Worm (Caenorhabditis elegans): Measurements from ENCODE around the gene sru-7.

The sru-7 gene

ce11 chrIV:8506034-8506433 is 13.7 kb downstream of the sru-7 start:
- TF ChIP-seq elt-1 (tag; optimal IDR thresholded peaks at IDR 0.05) (no peak), mab-5 (tag; optimal IDR thresholded peaks at IDR 0.05) (no peak), nhr-23 (tag; optimal IDR thresholded peaks at IDR 0.05) (no peak), nhr-11 (tag; optimal IDR thresholded peaks at IDR 0.05) (no peak), lin-39 (tag; optimal IDR thresholded peaks at IDR 0.05) (no peak), nhr-129 (tag; optimal IDR thresholded peaks at IDR 0.05) (no peak), ceh-82 (tag; optimal IDR thresholded peaks at IDR 0.05) (no peak), alr-1 (tag; optimal IDR thresholded peaks at IDR 0.05) (no peak), fos-1 (tag; optimal IDR thresholded peaks at IDR 0.05) (no peak), unc-55 (GFP tag; optimal IDR thresholded peaks at IDR 0.05) (no peak), sma-9 (GFP tag; optimal IDR thresholded peaks at IDR 0.05) (no peak), sma-9 (tag; optimal IDR thresholded peaks at IDR 0.05) (no peak), ztf-4 (tag; optimal IDR thresholded peaks at IDR 0.05) (no peak), sma-3 (GFP tag; optimal IDR thresholded peaks at IDR 0.05) (no peak), nhr-12 (tag; optimal IDR thresholded peaks at IDR 0.05) (no peak), lin-11 (tag; optimal IDR thresholded peaks at IDR 0.05) (no peak), nhr-77 (tag; optimal IDR thresholded peaks at IDR 0.05) (no peak), ztf-11 (tag; optimal IDR thresholded peaks at IDR 0.05) (no peak), crh-2 (tag; optimal IDR thresholded peaks at IDR 0.05) (no peak)

ce11 chrIV:8510534-8510933 is 18.2 kb downstream of the sru-7 start, which contains the start of gene tag-77:
tag-77 (minus strand) TSS chrIV:8510548.
- peak; percentile 26 for TF ChIP-seq snpc-4 (tag; optimal IDR thresholded peaks at IDR 0.05)
- TF ChIP-seq zag-1 (tag; optimal IDR thresholded peaks at IDR 0.05), result no peak
- peak; percentile 92 for TF ChIP-seq fos-1 (tag; optimal IDR thresholded peaks at IDR 0.05)
- peak; percentile 20 for TF ChIP-seq nhr-129 (tag; optimal IDR thresholded peaks at IDR 0.05)
- TF ChIP-seq nhr-10 (tag; optimal IDR thresholded peaks at IDR 0.05), result no peak

DNA sequence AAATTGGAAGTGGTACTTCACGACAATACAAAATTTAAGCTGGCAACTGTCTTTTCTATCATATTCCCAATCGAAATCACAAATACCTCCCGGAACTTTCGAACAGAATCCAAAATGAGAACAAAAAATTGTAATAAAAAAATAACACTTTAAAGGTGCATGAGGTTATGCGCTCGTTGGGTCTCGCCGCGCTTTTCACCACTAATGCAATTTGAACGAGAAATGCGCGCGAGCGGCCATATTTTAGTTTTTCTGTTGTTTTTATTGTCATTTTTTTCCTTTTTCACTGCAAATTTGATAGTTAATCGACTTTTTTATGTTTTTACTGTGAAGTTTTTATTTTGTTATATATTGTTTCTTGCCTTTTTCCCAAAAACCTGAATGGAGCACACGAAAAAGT is 18.7 kb downstream of the sru-7 start, which contains the start of gene mes-6:
mes-6 (plus strand) TSS at position 229 of the 400 bp plus-strand sequence.
- TF ChIP-seq alr-1 (tag; optimal IDR thresholded peaks at IDR 0.05), result no peak
- peak; percentile 45 for TF ChIP-seq C34F6.9 (tag; optimal IDR thresholded peaks at IDR 0.05)
- peak; percentile 14 for TF ChIP-seq fos-1 (tag; optimal IDR thresholded peaks at IDR 0.05)
- TF ChIP-seq crh-2 (tag; optimal IDR thresholded peaks at IDR 0.05), result peak; percentile 33
- TF ChIP-seq mbf-1 (tag; optimal IDR thresholded peaks at IDR 0.05), result no peak
- no peak for TF ChIP-seq F13H6.1 (tag; optimal IDR thresholded peaks at IDR 0.05)
- peak; percentile 17 for TF ChIP-seq nhr-129 (tag; optimal IDR thresholded peaks at IDR 0.05)
- TF ChIP-seq nhr-23 (tag; optimal IDR thresholded peaks at IDR 0.05), result no peak
- no peak for TF ChIP-seq R02D3.7 (tag; optimal IDR thresholded peaks at IDR 0.05)
- TF ChIP-seq lin-13 (GFP tag; optimal IDR thresholded peaks at IDR 0.05), result peak; percentile 48
- TF ChIP-seq gmeb-1 (tag; optimal IDR thresholded peaks at IDR 0.05), result peak; percentile 82
- no peak for TF ChIP-seq sma-9 (GFP tag; optimal IDR thresholded peaks at IDR 0.05)
- no peak for TF ChIP-seq sma-9 (tag; optimal IDR thresholded peaks at IDR 0.05)
- no peak for TF ChIP-seq ceh-16 (tag; optimal IDR thresholded peaks at IDR 0.05)
- no peak for TF ChIP-seq ztf-1 (GFP tag; conservative IDR thresholded peaks at IDR 0.05)
- TF ChIP-seq ceh-82 (tag; optimal IDR thresholded peaks at IDR 0.05), result no peak
- no peak for TF ChIP-seq ama-1 (optimal IDR thresholded peaks at IDR 0.05)
- TF ChIP-seq nhr-25 (tag; optimal IDR thresholded peaks at IDR 0.05), result no peak
- TF ChIP-seq skn-1 (tag; optimal IDR thresholded peaks at IDR 0.05), result no peak
- TF ChIP-seq lsy-2 (tag; optimal IDR thresholded peaks at IDR 0.05), result peak in 1 of 2 experiments; percentile 70
- TF ChIP-seq ztf-11 (tag; optimal IDR thresholded peaks at IDR 0.05), result no peak
- peak; percentile 67 for TF ChIP-seq unc-55 (GFP tag; optimal IDR thresholded peaks at IDR 0.05)
- TF ChIP-seq sma-3 (GFP tag; optimal IDR thresholded peaks at IDR 0.05), result peak; percentile 2
- TF ChIP-seq snpc-4 (tag; optimal IDR thresholded peaks at IDR 0.05), result peak; percentile 17

ce11 chrIV:8512679-8513078 is 20.3 kb downstream of the sru-7 start, which contains the start of gene C09G4.4:
C09G4.4 (plus strand) TSS chrIV:8512979.
- TF ChIP-seq skn-1 (tag; optimal IDR thresholded peaks at IDR 0.05), result no peak
- no peak for TF ChIP-seq zag-1 (tag; optimal IDR thresholded peaks at IDR 0.05)
- TF ChIP-seq ceh-82 (tag; optimal IDR thresholded peaks at IDR 0.05), result no peak
- TF ChIP-seq C34F6.9 (tag; optimal IDR thresholded peaks at IDR 0.05), result no peak
- no peak for TF ChIP-seq blmp-1 (tag; optimal IDR thresholded peaks at IDR 0.05; ENCODE audit: insufficient read depth)
- TF ChIP-seq nhr-23 (tag; optimal IDR thresholded peaks at IDR 0.05), result no peak
- no peak for TF ChIP-seq nhr-6 (tag; optimal IDR thresholded peaks at IDR 0.05)
- TF ChIP-seq fos-1 (tag; optimal IDR thresholded peaks at IDR 0.05), result no peak
- no peak for TF ChIP-seq sma-9 (GFP tag; optimal IDR thresholded peaks at IDR 0.05)
- TF ChIP-seq sma-9 (tag; optimal IDR thresholded peaks at IDR 0.05), result no peak
- no peak for TF ChIP-seq nhr-77 (tag; optimal IDR thresholded peaks at IDR 0.05)
- TF ChIP-seq nhr-129 (tag; optimal IDR thresholded peaks at IDR 0.05), result no peak
